Worm (Caenorhabditis elegans): ENCODE results near the gene F22E5.17.
"Not testable (repeated sequence)": the region's sequence is repeated elsewhere in the genome, so short reads cannot be mapped to it uniquely, and the experiment has no call there.

The F22E5.17 gene

DNA sequence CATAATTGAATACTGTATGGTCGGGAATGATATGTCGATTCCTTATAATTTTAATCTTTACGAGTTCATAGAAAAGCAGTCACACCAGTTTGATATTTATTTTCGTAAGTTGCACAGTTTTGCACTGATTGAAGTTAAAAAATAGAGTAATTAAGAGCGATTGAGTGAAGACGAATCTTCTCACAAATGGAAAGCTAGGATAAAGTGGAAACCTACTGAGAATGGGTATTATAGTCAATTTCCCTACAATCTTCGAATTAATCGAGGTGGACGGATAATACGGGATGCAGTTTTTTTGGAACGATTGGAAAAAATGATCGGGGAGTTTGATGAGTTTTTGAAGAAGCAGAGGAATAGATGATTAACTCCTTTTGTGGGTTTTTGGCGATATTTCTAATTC lies 36.9 kb upstream of the F22E5.17 start, which contains the start of gene F22E5.23:
F22E5.23 (plus strand) TSS at position 301 of the 400 bp plus-strand sequence.
- no peak for TF ChIP-seq fkh-10 (GFP tag; optimal IDR thresholded peaks at IDR 0.05)
- no peak for TF ChIP-seq hlh-15 (tag; optimal IDR thresholded peaks at IDR 0.05)
- no peak for TF ChIP-seq dmd-4 (tag; optimal IDR thresholded peaks at IDR 0.05; ENCODE audit: borderline replicate concordance)
- TF ChIP-seq lim-6 (tag; optimal IDR thresholded peaks at IDR 0.05) = no peak
- no peak for TF ChIP-seq pqm-1 (tag; optimal IDR thresholded peaks at IDR 0.05)
- no peak for TF ChIP-seq fax-1 (tag; optimal IDR thresholded peaks at IDR 0.05)
- TF ChIP-seq tbx-2 (tag; optimal IDR thresholded peaks at IDR 0.05) = no peak
- no peak for TF ChIP-seq ttx-3 (tag; optimal IDR thresholded peaks at IDR 0.05)
- TF ChIP-seq unc-3 (GFP tag; conservative IDR thresholded peaks at IDR 0.05) = no peak
- no peak for TF ChIP-seq unc-3 (tag; optimal IDR thresholded peaks at IDR 0.05)
- TF ChIP-seq lin-11 (tag; optimal IDR thresholded peaks at IDR 0.05) = no peak
- no peak for TF ChIP-seq unc-42 (tag; optimal IDR thresholded peaks at IDR 0.05)

DNA sequence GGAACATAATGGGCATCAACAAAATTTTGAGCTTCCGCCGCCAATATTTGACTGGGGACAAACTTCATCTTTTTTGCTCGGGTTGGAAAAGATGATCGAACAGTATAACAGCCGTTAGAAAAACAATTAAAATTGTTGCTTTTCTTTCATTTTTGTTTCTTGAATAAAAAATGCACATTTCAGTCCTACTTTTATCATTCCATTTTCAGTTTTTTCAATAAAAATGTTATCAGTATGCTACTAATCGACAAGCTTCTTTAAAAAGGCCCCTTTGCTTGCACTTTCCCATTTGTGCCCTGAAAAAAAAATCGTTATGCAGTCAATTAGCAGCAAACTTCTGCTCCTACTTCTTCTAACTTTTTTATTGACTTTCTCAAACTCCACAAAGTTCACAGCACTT lies 36.1 kb upstream of the F22E5.17 start, which contains the start of gene F22E5.7:
F22E5.7 (plus strand) TSS at position 301 of the 400 bp plus-strand sequence.
- TF ChIP-seq lim-6 (tag; optimal IDR thresholded peaks at IDR 0.05) = no peak
- TF ChIP-seq ceh-18 (tag; optimal IDR thresholded peaks at IDR 0.05) = no peak
- no peak for TF ChIP-seq sox-2 (GFP tag; IDR thresholded peaks at IDR 0.05)
- TF ChIP-seq mec-3 (tag; optimal IDR thresholded peaks at IDR 0.05; ENCODE audit: borderline replicate concordance) = no peak
- no peak for TF ChIP-seq C08G9.2 (tag; optimal IDR thresholded peaks at IDR 0.05)
- no peak for TF ChIP-seq ahr-1 (tag; optimal IDR thresholded peaks at IDR 0.05)
- no peak for TF ChIP-seq pax-1 (tag; optimal IDR thresholded peaks at IDR 0.05)
- TF ChIP-seq sox-4 (tag; optimal IDR thresholded peaks at IDR 0.05) = no peak

- no peak for TF ChIP-seq K09A11.1 (tag; optimal IDR thresholded peaks at IDR 0.05; ENCODE audit: insufficient read depth)
Measured at ce11 chrII:2644498-2644897, 33.3 kb upstream of the F22E5.17 start, which contains the start of gene F22E5.11. Gene F22E5.11, minus strand, starts transcription at chrII:2644598.

ce11 chrII:2646756-2647155 lies 31.1 kb upstream of the F22E5.17 start, which contains the start of gene F22E5.12:
Gene F22E5.12, minus strand, starts transcription at chrII:2646856.
- TF ChIP-seq ref-2 (tag; optimal IDR thresholded peaks at IDR 0.05); sox-2 (GFP tag; IDR thresholded peaks at IDR 0.05); K09A11.1 (tag; optimal IDR thresholded peaks at IDR 0.05; ENCODE audit: insufficient read depth): not testable (repeated sequence)

DNA sequence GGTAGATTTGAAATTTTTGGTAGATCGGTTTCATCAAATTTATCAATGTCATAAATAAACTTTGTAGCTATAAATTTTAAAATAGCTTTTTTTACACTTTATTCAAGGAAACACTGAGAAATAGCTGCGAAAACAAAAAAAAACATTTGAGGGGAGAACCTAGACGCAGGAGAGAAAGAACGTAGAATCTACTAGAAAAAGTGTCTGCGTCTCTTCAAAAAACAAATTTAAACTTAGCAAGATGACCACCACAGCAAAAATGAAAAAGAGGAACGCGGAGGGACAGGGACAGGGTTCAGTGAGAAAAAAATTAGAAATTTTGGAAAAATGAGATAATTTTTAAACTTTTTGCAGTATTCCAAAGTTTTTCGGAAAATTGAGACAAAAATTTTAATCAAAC lies 28.8 kb upstream of the F22E5.17 start:
- TF ChIP-seq ceh-9 (tag; optimal IDR thresholded peaks at IDR 0.05) = no peak
- no peak for TF ChIP-seq T23F11.4 (GFP tag; optimal IDR thresholded peaks at IDR 0.05)
- TF ChIP-seq fax-1 (tag; optimal IDR thresholded peaks at IDR 0.05) = no peak
- no peak for TF ChIP-seq zip-5 (tag; optimal IDR thresholded peaks at IDR 0.05)
- TF ChIP-seq hlh-8 (tag; optimal IDR thresholded peaks at IDR 0.05) = no peak
- no peak for TF ChIP-seq unc-42 (tag; optimal IDR thresholded peaks at IDR 0.05)
- no peak for TF ChIP-seq ceh-19 (GFP tag; optimal IDR thresholded peaks at IDR 0.05)
- TF ChIP-seq ceh-31 (tag; optimal IDR thresholded peaks at IDR 0.05) = no peak
- no peak for TF ChIP-seq sox-4 (tag; optimal IDR thresholded peaks at IDR 0.05)
- no peak for TF ChIP-seq ceh-30 (tag; optimal IDR thresholded peaks at IDR 0.05)
- TF ChIP-seq fkh-6 (tag; optimal IDR thresholded peaks at IDR 0.05) = no peak
- no peak for TF ChIP-seq mec-3 (tag; optimal IDR thresholded peaks at IDR 0.05; ENCODE audit: borderline replicate concordance)

ce11 chrII:2649539-2649938 lies 28.3 kb upstream of the F22E5.17 start, which contains the start of the genes F22E5.13 and F22E5.6:
Gene F22E5.13, minus strand, starts transcription at chrII:2649639.
Gene F22E5.6, plus strand, starts transcription at chrII:2649835.
- TF ChIP-seq nhr-11 (tag; optimal IDR thresholded peaks at IDR 0.05) (no peak), npax-4 (tag; optimal IDR thresholded peaks at IDR 0.05) (no peak), pag-3 (tag; optimal IDR thresholded peaks at IDR 0.05; ENCODE audit: borderline replicate concordance) (no peak), ztf-16 (tag; optimal IDR thresholded peaks at IDR 0.05) (no peak), ama-1 (optimal IDR thresholded peaks at IDR 0.05) (no peak), ceh-34 (tag; optimal IDR thresholded peaks at IDR 0.05) (no peak), ceh-2 (tag; optimal IDR thresholded peaks at IDR 0.05) (no peak), tbx-2 (tag; optimal IDR thresholded peaks at IDR 0.05) (no peak), mec-3 (tag; optimal IDR thresholded peaks at IDR 0.05; ENCODE audit: borderline replicate concordance) (no peak), pros-1 (tag; optimal IDR thresholded peaks at IDR 0.05) (no peak), pha-4 (tag; optimal IDR thresholded peaks at IDR 0.05) (no peak)
